Fruit fly (Drosophila melanogaster): ENCODE results near the gene Rh7.

Gene Rh7

DNA sequence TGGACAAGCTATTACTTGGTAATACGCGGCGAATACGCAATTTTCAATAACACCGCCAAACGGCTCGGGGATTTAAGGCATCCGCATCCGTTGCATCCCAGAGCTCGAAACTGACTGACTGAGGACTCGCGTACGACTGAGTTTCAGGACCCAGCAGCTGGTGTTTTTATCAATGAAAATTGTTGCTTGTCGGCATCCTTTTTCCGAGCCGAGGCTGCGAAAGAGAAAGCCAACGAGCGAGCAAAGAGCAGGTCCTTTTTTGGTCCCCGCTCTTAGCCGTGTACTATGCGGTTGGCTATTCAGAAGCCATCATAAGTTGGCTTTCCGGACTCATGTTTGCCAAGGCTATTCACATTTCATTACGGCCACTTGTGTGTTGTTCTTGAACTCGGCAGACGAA is at the start of gene Rh7:
Gene Rh7, minus strand, starts transcription at position 101 of the 400 bp plus-strand sequence.
- TF ChIP-seq dmrt93B (GFP tag; optimal IDR thresholded peaks at IDR 0.05) (no peak), Dfd (GFP tag; optimal IDR thresholded peaks at IDR 0.05) (no peak)

DNA sequence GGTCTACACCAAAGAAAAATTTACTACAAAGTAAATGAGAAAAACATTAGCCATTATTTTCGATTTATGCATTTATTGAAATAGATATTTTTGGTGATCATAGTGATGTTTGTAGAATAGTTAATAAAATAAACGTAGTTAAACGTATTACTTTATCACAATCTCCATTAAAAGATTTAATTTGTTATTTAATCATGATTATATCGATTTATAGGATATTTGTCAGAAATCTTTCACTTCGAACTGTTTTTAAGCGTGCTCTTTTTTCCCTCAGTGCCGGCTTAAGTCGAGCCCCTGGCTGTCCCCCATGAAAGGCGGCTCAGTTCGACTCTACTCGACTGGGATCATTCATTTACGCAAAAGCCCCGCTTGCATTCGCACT is 48.3 kb upstream of the Rh7 start:
- TF ChIP-seq pan (optimal IDR thresholded peaks at IDR 0.05) (no peak), ey (GFP tag; optimal IDR thresholded peaks at IDR 0.05) (no peak), br (GFP tag; optimal IDR thresholded peaks at IDR 0.05) (no peak), brk (GFP tag; optimal IDR thresholded peaks at IDR 0.05) (no peak), Sp1 (GFP tag; optimal IDR thresholded peaks at IDR 0.05) (no peak), dl (GFP tag; optimal IDR thresholded peaks at IDR 0.05; ENCODE audit: insufficient read depth in 1 of 2, partially characterized antibody in 2 of 2) (no peak)

DNA sequence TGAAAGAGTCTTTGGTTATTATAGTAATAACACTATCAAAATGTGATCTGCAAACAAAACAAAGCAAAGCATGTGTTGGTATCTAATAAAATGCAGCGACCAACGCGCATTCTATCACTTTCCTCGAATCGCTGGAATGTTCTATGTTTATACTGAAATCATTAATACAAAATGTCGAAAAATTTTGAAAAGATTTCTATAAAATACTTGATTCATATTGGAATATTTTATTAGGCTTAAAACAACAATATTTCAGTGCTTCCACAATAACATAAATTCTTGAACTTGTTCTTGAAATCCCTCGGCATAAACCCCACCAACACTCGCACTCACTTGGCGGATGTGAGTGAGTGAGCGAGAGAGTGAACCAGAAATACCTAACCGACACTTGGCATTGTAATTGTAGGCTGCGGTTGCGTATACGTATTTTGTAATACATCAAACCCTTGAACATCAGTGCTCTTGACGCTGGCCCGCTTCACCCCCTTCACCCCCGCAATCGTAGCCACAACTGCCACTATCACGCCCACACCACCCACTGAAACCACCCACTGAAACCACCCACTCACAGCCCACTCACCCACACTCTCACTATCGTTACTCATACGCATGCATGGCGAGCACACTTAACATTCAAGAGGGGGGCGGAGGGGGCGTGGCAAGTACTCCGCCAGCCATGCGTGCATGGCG is 47.8 kb upstream of the Rh7 start:
- TF ChIP-seq Myc (optimal IDR thresholded peaks at IDR 0.05) = no peak
- TF ChIP-seq brk (GFP tag; optimal IDR thresholded peaks at IDR 0.05) = no peak
- TF ChIP-seq jim (GFP tag; optimal IDR thresholded peaks at IDR 0.05) = no peak
- no peak for TF ChIP-seq OdsH (GFP tag; optimal IDR thresholded peaks at IDR 0.05)
- no peak for TF ChIP-seq foxo (GFP tag; optimal IDR thresholded peaks at IDR 0.05)
- no peak for TF ChIP-seq Hnf4 (GFP tag; optimal IDR thresholded peaks at IDR 0.05)
- TF ChIP-seq N (GFP tag; optimal IDR thresholded peaks at IDR 0.05) = no peak
- TF ChIP-seq rgr (GFP tag; optimal IDR thresholded peaks at IDR 0.05) = no peak

DNA sequence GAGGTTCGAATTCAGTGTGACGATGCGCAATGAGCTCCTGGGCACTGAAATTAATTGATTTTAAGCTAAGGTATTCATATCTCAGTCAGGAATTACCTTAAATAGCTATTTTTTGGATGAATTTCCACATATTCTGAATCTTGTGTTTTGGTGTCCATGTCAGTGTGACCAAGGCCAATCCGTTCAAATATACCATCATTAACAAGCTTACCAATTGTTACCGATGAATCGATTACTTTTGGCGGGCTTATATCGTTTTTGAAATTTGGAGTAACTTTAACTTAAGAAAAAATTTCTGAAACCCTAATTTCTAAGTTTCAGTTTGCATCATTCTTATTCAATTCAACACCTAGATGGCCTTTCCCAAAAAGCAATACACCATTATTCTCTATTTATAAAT is 30.6 kb upstream of the Rh7 start, which contains the start of gene Tsen54:
Gene Tsen54, minus strand, starts transcription at position 175 of the 400 bp plus-strand sequence.
- TF ChIP-seq br (GFP tag; optimal IDR thresholded peaks at IDR 0.05) (no peak), Hnf4 (GFP tag; optimal IDR thresholded peaks at IDR 0.05) (no peak), fru (GFP tag; optimal IDR thresholded peaks at IDR 0.05) (no peak), rgr (GFP tag; optimal IDR thresholded peaks at IDR 0.05) (no peak), ey (GFP tag; optimal IDR thresholded peaks at IDR 0.05) (no peak), OdsH (GFP tag; optimal IDR thresholded peaks at IDR 0.05) (no peak), Hr83 (GFP tag; optimal IDR thresholded peaks at IDR 0.05; ENCODE audit: poor library complexity, severe bottlenecking) (no peak), usp (GFP tag; optimal IDR thresholded peaks at IDR 0.05) (no peak), woc (GFP tag; optimal IDR thresholded peaks at IDR 0.05) (no peak), dl (GFP tag; optimal IDR thresholded peaks at IDR 0.05; ENCODE audit: insufficient read depth in 1 of 2, partially characterized antibody in 2 of 2) (no peak), jim (GFP tag; optimal IDR thresholded peaks at IDR 0.05) (no peak), CrebA (GFP tag; optimal IDR thresholded peaks at IDR 0.05; ENCODE audit: borderline replicate concordance) (no peak), Vsx2 (GFP tag; optimal IDR thresholded peaks at IDR 0.05; ENCODE audit: partially characterized antibody) (no peak), dmrt93B (GFP tag; optimal IDR thresholded peaks at IDR 0.05) (no peak), lola (GFP tag; optimal IDR thresholded peaks at IDR 0.05) (no peak), HLH106 (tag; optimal IDR thresholded peaks at IDR 0.05) (no peak), pan (optimal IDR thresholded peaks at IDR 0.05) (no peak), Dif (GFP tag; optimal IDR thresholded peaks at IDR 0.05; ENCODE audit: partially characterized antibody) (no peak)

DNA sequence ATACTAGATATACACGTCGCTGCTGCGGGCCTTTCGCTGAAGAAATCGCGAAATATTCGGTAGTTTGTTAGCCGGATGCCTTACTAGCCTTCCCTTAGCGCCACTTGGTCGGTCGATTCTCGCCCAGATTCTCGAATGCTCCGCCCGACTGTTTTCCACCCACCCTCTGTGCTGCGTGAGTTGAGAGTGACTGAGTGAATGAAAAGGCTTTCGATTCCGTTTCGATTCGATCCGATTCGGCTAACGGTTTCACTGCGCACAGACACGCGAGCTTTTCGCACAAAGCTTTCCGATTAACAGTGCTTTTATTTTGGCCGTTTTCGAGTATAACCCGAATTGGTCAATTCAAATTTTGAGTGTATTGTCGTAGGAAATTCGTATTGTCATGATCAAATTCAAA is 28.5 kb upstream of the Rh7 start, which contains the start of gene Ak1:
Gene Ak1, minus strand, starts transcription at position 347 of the 400 bp plus-strand sequence.
- TF ChIP-seq rgr (GFP tag; optimal IDR thresholded peaks at IDR 0.05) = no peak
- TF ChIP-seq Vsx2 (GFP tag; optimal IDR thresholded peaks at IDR 0.05; ENCODE audit: partially characterized antibody) = no peak
- no peak for TF ChIP-seq Mio (GFP tag; optimal IDR thresholded peaks at IDR 0.05)
- no peak for TF ChIP-seq br (GFP tag; optimal IDR thresholded peaks at IDR 0.05)
- no peak for TF ChIP-seq CG32264 (GFP tag; optimal IDR thresholded peaks at IDR 0.05)
- no peak for TF ChIP-seq dl (GFP tag; optimal IDR thresholded peaks at IDR 0.05; ENCODE audit: insufficient read depth in 1 of 2, partially characterized antibody in 2 of 2)
- no peak for TF ChIP-seq psq (GFP tag; optimal IDR thresholded peaks at IDR 0.05)
- no peak for TF ChIP-seq HLH106 (tag; optimal IDR thresholded peaks at IDR 0.05)
- no peak for TF ChIP-seq Jra (GFP tag; optimal IDR thresholded peaks at IDR 0.05)
- no peak for TF ChIP-seq Hnf4 (GFP tag; optimal IDR thresholded peaks at IDR 0.05)
- no peak for TF ChIP-seq Hr83 (GFP tag; optimal IDR thresholded peaks at IDR 0.05; ENCODE audit: poor library complexity, severe bottlenecking)
- no peak for TF ChIP-seq dmrt93B (GFP tag; optimal IDR thresholded peaks at IDR 0.05)
- TF ChIP-seq dsf (GFP tag; optimal IDR thresholded peaks at IDR 0.05; ENCODE audit: borderline replicate concordance) = no peak
